Fruit fly (Drosophila melanogaster): Measurements from ENCODE around the gene sl.

sl gene

dm6 chrX:16384843-16385726, 35.0 kb downstream of the sl start, which contains the start of the genes CG9992 and CG4239:
Gene CG9992 (minus strand): TSS chrX:16384908.
Gene CG4239 (plus strand): TSS chrX:16385278.
- peak; percentile 7 for TF ChIP-seq CG17801 (GFP tag; optimal IDR thresholded peaks at IDR 0.05; ENCODE audit: partially characterized antibody)

- peak; percentile 4 for TF ChIP-seq CG17801 (GFP tag; optimal IDR thresholded peaks at IDR 0.05; ENCODE audit: partially characterized antibody)
Observed at dm6 chrX:16385942-16386392, 35.9 kb downstream of the sl start.

- TF ChIP-seq CG17801 (GFP tag; optimal IDR thresholded peaks at IDR 0.05; ENCODE audit: partially characterized antibody), result peak; percentile 84
Observed at dm6 chrX:16391397-16391796, 41.3 kb downstream of the sl start, which contains the start of the genes TH1 and mei-41. Gene TH1 (minus strand): TSS chrX:16391438. Gene mei-41 (plus strand): TSS chrX:16391698.

- peak; percentile 74 for TF ChIP-seq CG17801 (GFP tag; optimal IDR thresholded peaks at IDR 0.05; ENCODE audit: partially characterized antibody)
Observed at dm6 chrX:16403811-16404420, 53.8 kb downstream of the sl start.

dm6 chrX:16404803-16405202, 54.7 kb downstream of the sl start, which contains the start of gene CG9981:
Gene CG9981 (minus strand): TSS chrX:16405122.
- no peak for TF ChIP-seq CG17801 (GFP tag; optimal IDR thresholded peaks at IDR 0.05; ENCODE audit: partially characterized antibody)

- no peak for TF ChIP-seq CG17801 (GFP tag; optimal IDR thresholded peaks at IDR 0.05; ENCODE audit: partially characterized antibody)
Observed at dm6 chrX:16405209-16405608, 55.1 kb downstream of the sl start, which contains the start of gene CG4301. Gene CG4301 (plus strand): TSS chrX:16405509.

dm6 chrX:16406083-16406482, 56.0 kb downstream of the sl start:
- TF ChIP-seq CG17801 (GFP tag; optimal IDR thresholded peaks at IDR 0.05; ENCODE audit: partially characterized antibody), result no peak

All from ovary, adult (tissue).